Fruit fly (Drosophila melanogaster) whole organism, prepupa: ENCODE results near the gene HipHop.

Source experiments
- CG10669 ChIP-seq: fragments of 200-800 bp; sonication (Bioruptor generic); optimal IDR thresholded peaks from 3 replicates; lab custom pipeline; 2018; ENCODE audit warnings: missing biosample characterization, mild to moderate bottlenecking, missing genetic modification characterization, moderate library complexity
- CG11294 ChIP-seq: fragments of 200-800 bp; sonication (Bioruptor generic); IDR thresholded peaks from 2 replicates; pipeline ENCODE4 v1.3.6; 2022; ENCODE audit warnings: missing biosample characterization, missing genetic modification characterization
- CG11762 ChIP-seq: fragments of 200-800 bp; sonication (Bioruptor generic); optimal IDR thresholded peaks from 3 replicates; lab custom pipeline; 2016; ENCODE audit warnings: missing biosample characterization, missing genetic modification characterization; ENCODE audit not compliant: insufficient read depth
- CG15336 ChIP-seq: fragments of 200-800 bp; sonication (Bioruptor generic); IDR thresholded peaks from 2 replicates; pipeline ENCODE4 v1.3.6; 2022; ENCODE audit warnings: missing biosample characterization, missing genetic modification characterization
- CG3032 ChIP-seq: fragments of 200-800 bp; optimal IDR thresholded peaks from 2 replicates; lab custom pipeline; 2019; ENCODE audit warnings: missing biosample characterization, mild to moderate bottlenecking, missing genetic modification characterization, moderate library complexity
- CG31627 ChIP-seq: fragments of 200-800 bp; sonication (Bioruptor generic); optimal IDR thresholded peaks from 3 replicates; lab custom pipeline; 2016; ENCODE audit warnings: missing biosample characterization, missing genetic modification characterization
- CG32006 ChIP-seq: fragments of 200-800 bp; sonication (Bioruptor generic); optimal IDR thresholded peaks from 3 replicates; lab custom pipeline; 2017; ENCODE audit warnings: missing biosample characterization, mild to moderate bottlenecking, missing genetic modification characterization
- CG3919 ChIP-seq: fragments of 200-800 bp; sonication (Bioruptor generic); optimal IDR thresholded peaks from 3 replicates; lab custom pipeline; 2016; ENCODE audit warnings: missing biosample characterization, missing genetic modification characterization
- CG4318 ChIP-seq: fragments of 200-800 bp; sonication (Bioruptor generic); optimal IDR thresholded peaks from 3 replicates; lab custom pipeline; 2017; ENCODE audit warnings: missing biosample characterization, mild to moderate bottlenecking, missing genetic modification characterization
- CG6276 ChIP-seq: fragments of 200-800 bp; sonication (Bioruptor generic); optimal IDR thresholded peaks from 2 replicates; lab custom pipeline; 2017; ENCODE audit warnings: missing biosample characterization, mild to moderate bottlenecking, missing genetic modification characterization
- CG6808 ChIP-seq: fragments of 200-800 bp; sonication (Bioruptor generic); optimal IDR thresholded peaks from 3 replicates; lab custom pipeline; 2017; ENCODE audit warnings: missing biosample characterization, missing genetic modification characterization, mild to moderate bottlenecking, moderate library complexity, missing genetic modification reagents
- CG6854 ChIP-seq: fragments of 200-800 bp; sonication (Bioruptor generic); optimal IDR thresholded peaks from 2 replicates; lab custom pipeline; 2017; ENCODE audit warnings: missing biosample characterization, mild to moderate bottlenecking, missing genetic modification characterization
- CG7368 ChIP-seq: fragments of 200-800 bp; sonication (Bioruptor generic); optimal IDR thresholded peaks from 3 replicates; lab custom pipeline; 2016; ENCODE audit warnings: missing biosample characterization, missing genetic modification characterization
- CG8119 ChIP-seq: fragments of 200-800 bp; sonication (Bioruptor generic); IDR thresholded peaks from 3 replicates; pipeline ENCODE4 v1.3.6; 2022; ENCODE audit warnings: missing biosample characterization, missing genetic modification characterization
- CG8632 ChIP-seq: fragments of 200-800 bp; sonication (Bioruptor generic); optimal IDR thresholded peaks from 3 replicates; lab custom pipeline; 2016; ENCODE audit warnings: missing biosample characterization, missing genetic modification characterization
- CG9139 ChIP-seq: fragments of 200-800 bp; sonication (Bioruptor generic); optimal IDR thresholded peaks from 3 replicates; lab custom pipeline; 2017; ENCODE audit warnings: missing biosample characterization, mild to moderate bottlenecking, missing genetic modification characterization
- Eip75B ChIP-seq: fragments of 200-800 bp; sonication (Bioruptor generic); optimal IDR thresholded peaks from 3 replicates; lab custom pipeline; 2016; ENCODE audit warnings: missing biosample characterization, missing genetic modification characterization
- Eip78C ChIP-seq: fragments of 200-800 bp; sonication (Bioruptor generic); peaks from one replicate; lab custom pipeline; 2016; ENCODE audit warnings: missing biosample characterization, missing genetic modification characterization
- Eip93F ChIP-seq: fragments of 200-800 bp; sonication (Bioruptor generic); optimal IDR thresholded peaks from 2 replicates; lab custom pipeline; 2016; ENCODE audit warnings: missing biosample characterization, mild to moderate bottlenecking, missing genetic modification characterization
- Ets96B ChIP-seq: fragments of 200-800 bp; optimal IDR thresholded peaks from 2 replicates; lab custom pipeline; 2019; ENCODE audit warnings: missing biosample characterization, mild to moderate bottlenecking, missing genetic modification characterization, moderate library complexity
- Gug ChIP-seq: fragments of 200-800 bp; sonication (Bioruptor generic); IDR thresholded peaks from 2 replicates; pipeline ENCODE4 v1.3.6; 2022; ENCODE audit warnings: missing biosample characterization, missing genetic modification characterization
- Hr38 ChIP-seq: sonication (Bioruptor generic); optimal IDR thresholded peaks from 2 replicates; lab custom pipeline; 2016; ENCODE audit warnings: missing biosample characterization, missing genetic modification characterization
- Hr39 ChIP-seq: fragments of 200-800 bp; sonication (Bioruptor generic); optimal IDR thresholded peaks from 2 replicates; lab custom pipeline; 2016; ENCODE audit warnings: missing biosample characterization, missing genetic modification characterization
- Lpt ChIP-seq: fragments of 200-800 bp; sonication (Bioruptor generic); optimal IDR thresholded peaks from 3 replicates; lab custom pipeline; 2016; ENCODE audit warnings: missing biosample characterization, missing genetic modification characterization
- Smox ChIP-seq: fragments of 200-800 bp; sonication (Bioruptor generic); optimal IDR thresholded peaks from 3 replicates; lab custom pipeline; 2016; ENCODE audit warnings: missing biosample characterization, missing genetic modification characterization
- Sox102F ChIP-seq: fragments of 200-800 bp; sonication (Bioruptor generic); optimal IDR thresholded peaks from 2 replicates; lab custom pipeline; 2016; ENCODE audit warnings: missing biosample characterization, mild to moderate bottlenecking, missing genetic modification characterization
- Sox14 ChIP-seq: fragments of 200-800 bp; sonication (Bioruptor generic); optimal IDR thresholded peaks from 3 replicates; lab custom pipeline; 2016; ENCODE audit warnings: missing biosample characterization, missing genetic modification characterization
- achi ChIP-seq: fragments of 200-800 bp; sonication (Bioruptor generic); optimal IDR thresholded peaks from 3 replicates; lab custom pipeline; 2016; ENCODE audit warnings: missing biosample characterization, missing genetic modification characterization
- cyc ChIP-seq: fragments of 200-800 bp; sonication (Bioruptor generic); optimal IDR thresholded peaks from 3 replicates; lab custom pipeline; 2016; ENCODE audit warnings: missing biosample characterization, missing genetic modification characterization
- dac ChIP-seq: fragments of 200-800 bp; sonication (Bioruptor generic); optimal IDR thresholded peaks from 2 replicates; lab custom pipeline; 2017; ENCODE audit warnings: missing biosample characterization, mild to moderate bottlenecking, missing genetic modification characterization
- eg ChIP-seq: fragments of 200-800 bp; sonication (Bioruptor generic); IDR thresholded peaks from 3 replicates; pipeline ENCODE4 v1.3.6; 2022; ENCODE audit warnings: missing biosample characterization, missing genetic modification characterization
- esn ChIP-seq: fragments of 200-800 bp; sonication (Bioruptor generic); optimal IDR thresholded peaks from 2 replicates; lab custom pipeline; 2016; ENCODE audit warnings: missing biosample characterization, mild to moderate bottlenecking, missing genetic modification characterization, moderate library complexity
- fd59A ChIP-seq: fragments of 200-800 bp; sonication (Bioruptor generic); optimal IDR thresholded peaks from 2 replicates; lab custom pipeline; 2017; ENCODE audit warnings: missing biosample characterization, mild to moderate bottlenecking, missing genetic modification characterization, missing genetic modification reagents
- fd85E ChIP-seq: fragments of 200-800 bp; sonication (Bioruptor generic); optimal IDR thresholded peaks from 3 replicates; lab custom pipeline; 2016; ENCODE audit warnings: missing biosample characterization, missing genetic modification characterization
- lz ChIP-seq: fragments of 200-800 bp; sonication (Bioruptor generic); optimal IDR thresholded peaks from 3 replicates; lab custom pipeline; 2016; ENCODE audit warnings: missing biosample characterization, missing genetic modification characterization
- pdm3 ChIP-seq: fragments of 200-800 bp; sonication (Bioruptor generic); optimal IDR thresholded peaks from 3 replicates; lab custom pipeline; 2016; ENCODE audit warnings: missing biosample characterization, missing genetic modification characterization
- salr ChIP-seq, 2 experiments: fragments of 200-800 bp; sonication (Bioruptor generic); optimal IDR thresholded peaks; 3 replicates each; lab custom pipeline; 2016 to 2018; ENCODE audit warnings: missing biosample characterization in 2 of 2, missing genetic modification characterization in 2 of 2, mild to moderate bottlenecking in 1 of 2
- spab ChIP-seq: fragments of 200-800 bp; sonication (Bioruptor generic); optimal IDR thresholded peaks from 2 replicates; lab custom pipeline; 2017; ENCODE audit warnings: missing biosample characterization, mild to moderate bottlenecking, missing genetic modification characterization, missing genetic modification reagents
- ss ChIP-seq, 2 experiments: fragments of 200-800 bp; sonication (Bioruptor generic); optimal IDR thresholded peaks; 2 replicates in 1 of 2; 3 replicates in 1 of 2; lab custom pipeline; 2017 to 2018; ENCODE audit warnings: mild to moderate bottlenecking in 2 of 2, missing biosample characterization in 2 of 2, missing genetic modification characterization in 2 of 2, moderate library complexity in 1 of 2
- svp ChIP-seq: fragments of 200-800 bp; sonication (Bioruptor generic); peaks from one replicate; lab custom pipeline; 2016; ENCODE audit warnings: missing biosample characterization, missing genetic modification characterization
- topi ChIP-seq: fragments of 200-800 bp; sonication (Bioruptor generic); optimal IDR thresholded peaks from 3 replicates; lab custom pipeline; 2016; ENCODE audit warnings: missing biosample characterization, missing genetic modification characterization
- vri ChIP-seq: fragments of 200-800 bp; sonication (Bioruptor generic); optimal IDR thresholded peaks from 3 replicates; lab custom pipeline; 2016; ENCODE audit warnings: missing biosample characterization, mild to moderate bottlenecking, missing genetic modification characterization

Gene HipHop

DNA sequence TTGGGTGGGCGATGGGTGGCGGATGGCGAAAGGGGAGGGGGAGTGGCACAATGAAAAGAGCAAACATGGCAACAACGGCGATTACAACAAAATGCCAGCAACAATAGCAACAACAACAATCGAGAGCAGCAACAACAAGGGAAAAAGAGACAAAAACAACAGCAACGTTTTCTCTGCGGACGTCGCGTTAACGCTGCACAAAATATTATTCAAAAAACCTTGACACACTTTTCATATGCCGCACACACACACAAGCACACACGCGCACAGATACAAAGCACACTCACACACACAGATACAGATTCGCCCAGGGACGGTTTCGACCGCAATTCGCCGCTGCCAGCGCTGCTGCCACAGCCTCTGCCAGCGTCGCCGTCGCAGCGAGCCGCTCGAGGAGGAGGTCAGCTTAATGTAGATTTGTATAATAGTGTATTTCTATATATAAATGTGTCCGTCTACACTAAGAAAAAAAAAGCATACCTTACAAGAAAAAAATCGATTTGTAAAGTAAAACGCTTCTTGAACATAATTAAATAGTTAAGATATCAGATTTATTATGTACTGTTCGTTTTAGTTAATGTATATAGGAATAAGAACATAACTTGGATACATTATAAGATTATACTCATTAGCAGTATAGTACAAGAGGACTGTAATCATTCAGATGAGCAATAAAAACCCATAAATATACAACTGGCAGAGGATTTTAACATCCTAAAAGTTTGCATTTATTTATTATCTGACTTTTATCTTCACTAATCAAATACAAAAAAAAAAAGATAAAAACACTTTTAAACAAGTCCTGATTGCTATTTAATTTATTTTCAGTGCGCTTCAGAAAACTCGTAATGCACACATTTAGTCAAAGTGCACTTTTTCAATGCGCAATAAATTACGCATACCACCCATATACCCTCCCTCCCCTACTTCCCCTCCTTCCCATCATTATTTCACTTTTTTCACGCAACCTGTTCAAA is 39.0 kb upstream of the HipHop start (continued):
- TF ChIP-seq CG7368 (GFP tag; lab: Kevin White, UChicago) (no peak), Lpt (GFP tag; lab: Kevin White, UChicago) (no peak), Hr39 (GFP tag; lab: Kevin White, UChicago) (no peak), CG9139 (GFP tag; lab: Kevin White, UChicago) (no peak), topi (GFP tag; lab: Kevin White, UChicago) (no peak), CG11294 (GFP tag; lab: Robert Waterston, UW) (peak; percentile 71; the same call in 1 of the 2 replicates), pdm3 (GFP tag; lab: Kevin White, UChicago) (peak; percentile 62), Smox (GFP tag; lab: Kevin White, UChicago) (no peak), lz (GFP tag; lab: Kevin White, UChicago) (no peak), cyc (GFP tag; lab: Kevin White, UChicago) (no peak), CG8119 (GFP tag; lab: Robert Waterston, UW) (peak; percentile 27; the same call in 1 of the 3 replicates), vri (GFP tag; lab: Kevin White, UChicago) (no peak), Eip75B (GFP tag; lab: Kevin White, UChicago) (peak; percentile 25), CG31627 (GFP tag; lab: Kevin White, UChicago) (no peak), dac (GFP tag; lab: Kevin White, UChicago) (no peak), CG32006 (GFP tag; lab: Kevin White, UChicago) (peak; percentile 40)

DNA sequence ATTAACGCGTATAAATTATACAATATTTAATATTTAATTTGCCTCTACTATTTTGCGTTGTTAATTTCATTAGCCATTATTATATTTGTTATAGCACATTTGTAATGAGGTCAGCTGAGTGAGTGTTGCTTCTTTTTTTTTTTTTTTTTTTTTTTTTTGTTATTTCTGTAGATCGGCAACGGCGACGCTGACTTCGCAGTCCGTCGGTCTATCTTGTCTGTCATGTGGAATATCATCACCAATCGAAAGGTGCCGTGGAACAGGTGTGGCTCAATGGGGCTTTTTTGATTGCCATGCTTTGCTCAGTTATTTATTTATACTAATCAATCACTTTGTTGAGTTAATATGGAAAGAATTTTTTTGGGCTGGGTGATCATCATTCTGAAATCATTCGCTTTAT is 38.3 kb upstream of the HipHop start:
- TF ChIP-seq salr (GFP tag; optimal IDR thresholded peaks at IDR 0.05; lab: Kevin White, UChicago) = no peak
- TF ChIP-seq CG32006 (GFP tag; lab: Kevin White, UChicago) = no peak
- TF ChIP-seq vri (GFP tag; lab: Kevin White, UChicago) = no peak
- TF ChIP-seq CG6854 (GFP tag; lab: Kevin White, UChicago) = no peak
- no peak for TF ChIP-seq Smox (GFP tag; lab: Kevin White, UChicago)

DNA sequence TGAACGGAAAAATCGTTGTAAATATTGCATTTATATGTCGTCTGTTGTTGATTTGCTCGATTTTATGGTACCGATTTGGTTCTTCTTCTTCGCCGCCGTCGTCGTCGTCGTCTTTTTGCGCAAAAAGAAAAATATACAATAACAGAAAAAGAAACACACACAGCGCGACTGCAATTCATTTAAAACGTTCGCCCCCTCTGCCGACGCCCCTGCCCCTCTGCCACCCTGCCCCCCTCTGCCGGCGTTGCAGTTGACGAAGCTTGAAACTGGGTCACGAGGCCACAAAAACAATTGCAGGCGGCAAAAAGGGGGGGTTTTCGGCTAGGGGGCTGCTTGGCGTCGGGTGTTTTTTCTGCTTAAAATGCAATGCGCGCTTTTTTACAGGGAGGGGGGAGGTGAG is 37.4 kb upstream of the HipHop start:
- peak; percentile 41 for TF ChIP-seq Eip78C (GFP tag; lab: Kevin White, UChicago)
- no peak for TF ChIP-seq esn (GFP tag; lab: Kevin White, UChicago)
- TF ChIP-seq Hr39 (GFP tag; lab: Kevin White, UChicago) = no peak
- no peak for TF ChIP-seq CG11762
- peak; percentile 58 for TF ChIP-seq Lpt (GFP tag; lab: Kevin White, UChicago)
- peak; percentile 17 for TF ChIP-seq CG3032 (tag; lab: Kevin White, UChicago)
- TF ChIP-seq vri (GFP tag; lab: Kevin White, UChicago) = no peak
- no peak for TF ChIP-seq Hr38
- TF ChIP-seq CG3919 = peak; percentile 4
- no peak for TF ChIP-seq dac (GFP tag; lab: Kevin White, UChicago)
- no peak for TF ChIP-seq Eip75B (GFP tag; lab: Kevin White, UChicago)
- no peak for TF ChIP-seq Sox102F (GFP tag; lab: Kevin White, UChicago)
- TF ChIP-seq Sox14 (GFP tag; lab: Kevin White, UChicago) = no peak
- peak; percentile 94 for TF ChIP-seq eg (GFP tag; lab: Robert Waterston, UW)
- no peak for TF ChIP-seq CG7368 (GFP tag; lab: Kevin White, UChicago)
- peak; percentile 66 for TF ChIP-seq CG8119 (GFP tag; lab: Robert Waterston, UW)
- TF ChIP-seq ss (GFP tag; optimal IDR thresholded peaks at IDR 0.05; lab: Kevin White, UChicago) = peak; percentile 36 to 56
- no peak for TF ChIP-seq CG31627 (GFP tag; lab: Kevin White, UChicago)
- TF ChIP-seq CG8632 = peak; percentile 15
- TF ChIP-seq CG6276 (GFP tag; lab: Kevin White, UChicago) = peak; percentile 60
- peak; percentile 38 for TF ChIP-seq Ets96B
- no peak for TF ChIP-seq pdm3 (GFP tag; lab: Kevin White, UChicago)
- TF ChIP-seq spab (GFP tag; lab: Kevin White, UChicago) = no peak
- peak; percentile 69 for TF ChIP-seq CG15336 (GFP tag; lab: Robert Waterston, UW)
- TF ChIP-seq Eip93F = no peak
- TF ChIP-seq Gug (GFP tag; lab: Robert Waterston, UW) = peak; percentile 55; the same call in 1 of the 2 replicates
- no peak for TF ChIP-seq svp (GFP tag; lab: Kevin White, UChicago)
- peak; percentile 21 for TF ChIP-seq achi (GFP tag; lab: Kevin White, UChicago)
- peak; percentile 23 for TF ChIP-seq fd59A
- TF ChIP-seq CG6808 (GFP tag; lab: Kevin White, UChicago) = peak; percentile 55
- peak; percentile 50; the same call in 1 of the 2 replicates for TF ChIP-seq CG11294 (GFP tag; lab: Robert Waterston, UW)
- no peak for TF ChIP-seq fd85E (GFP tag; lab: Kevin White, UChicago)
- peak; percentile 27 for TF ChIP-seq CG10669 (GFP tag; lab: Kevin White, UChicago)
- TF ChIP-seq cyc (GFP tag; lab: Kevin White, UChicago) = no peak
- no peak for TF ChIP-seq CG6854 (GFP tag; lab: Kevin White, UChicago)
- no peak for TF ChIP-seq CG4318 (GFP tag; lab: Kevin White, UChicago)
